Worm (Caenorhabditis elegans): ENCODE results near the gene scl-18.

scl-18 gene

DNA sequence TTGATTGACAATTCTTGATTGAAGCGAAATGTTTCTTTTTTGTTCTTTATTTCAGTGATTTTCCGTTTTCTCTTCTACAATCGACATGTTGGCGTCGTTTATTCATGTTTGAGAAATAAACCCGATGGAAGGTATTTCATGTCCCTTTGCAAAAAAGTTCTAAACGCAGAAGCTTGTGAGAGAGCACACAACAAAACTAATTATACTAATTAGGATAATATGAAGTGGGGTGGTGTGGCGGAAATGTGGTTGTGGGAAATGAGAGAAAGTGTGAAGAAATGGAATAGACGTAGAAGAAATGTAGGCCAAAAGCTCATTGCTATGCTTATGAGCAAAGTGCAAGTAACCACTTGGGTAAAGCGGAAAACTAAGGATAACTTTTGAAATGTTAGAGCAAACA is 28.6 kb upstream of the scl-18 start:
- TF ChIP-seq unc-130 (GFP tag; optimal IDR thresholded peaks at IDR 0.05) (no peak), skn-1 (tag; optimal IDR thresholded peaks at IDR 0.05) (no peak), mxl-2 (GFP tag; conservative IDR thresholded peaks at IDR 0.05) (no peak), ceh-44 (GFP tag; IDR thresholded peaks at IDR 0.05) (no peak), mxl-3 (GFP tag; optimal IDR thresholded peaks at IDR 0.05) (no peak), fos-1 (tag; optimal IDR thresholded peaks at IDR 0.05) (no peak), duxl-1 (tag; optimal IDR thresholded peaks at IDR 0.05; ENCODE audit: poor library complexity) (no peak), spr-3 (GFP tag; optimal IDR thresholded peaks at IDR 0.05) (no peak), hlh-11 (tag; optimal IDR thresholded peaks at IDR 0.05) (no peak), hif-1 (tag; optimal IDR thresholded peaks at IDR 0.05) (no peak), snpc-4 (tag; optimal IDR thresholded peaks at IDR 0.05) (no peak), fkh-10 (GFP tag; optimal IDR thresholded peaks at IDR 0.05) (no peak), F37D6.2 (tag; optimal IDR thresholded peaks at IDR 0.05) (no peak), ZK546.5 (tag; optimal IDR thresholded peaks at IDR 0.05) (no peak)

DNA sequence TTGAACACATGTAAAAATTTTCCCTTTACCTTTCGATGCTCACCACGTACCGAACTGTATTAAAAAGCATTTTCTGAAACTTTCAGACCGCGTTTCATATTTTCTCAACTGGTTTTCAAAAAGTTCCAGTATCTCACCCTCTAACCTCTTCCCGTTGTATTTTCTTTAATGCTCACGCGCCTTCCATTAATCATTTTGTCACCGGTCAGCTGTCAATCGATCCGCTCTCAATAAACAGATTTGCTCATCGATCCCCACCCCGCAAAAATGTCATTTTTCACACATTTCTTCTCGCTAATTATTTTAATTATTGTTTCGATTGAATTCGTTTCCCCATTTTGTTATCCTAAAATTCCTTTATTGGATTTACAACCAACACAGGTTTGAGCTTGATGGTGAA is 24.8 kb upstream of the scl-18 start, which contains the start of gene lpr-2:
lpr-2 (plus strand) TSS at position 189 of the 400 bp plus-strand sequence.
- TF ChIP-seq egl-43 (GFP tag; IDR thresholded peaks at IDR 0.05) (no peak), gei-8 (GFP tag; optimal IDR thresholded peaks at IDR 0.05) (no peak), lim-7 (GFP tag; IDR thresholded peaks at IDR 0.05) (no peak), lir-3 (tag; optimal IDR thresholded peaks at IDR 0.05) (no peak), duxl-1 (tag; optimal IDR thresholded peaks at IDR 0.05; ENCODE audit: poor library complexity) (no peak)

DNA sequence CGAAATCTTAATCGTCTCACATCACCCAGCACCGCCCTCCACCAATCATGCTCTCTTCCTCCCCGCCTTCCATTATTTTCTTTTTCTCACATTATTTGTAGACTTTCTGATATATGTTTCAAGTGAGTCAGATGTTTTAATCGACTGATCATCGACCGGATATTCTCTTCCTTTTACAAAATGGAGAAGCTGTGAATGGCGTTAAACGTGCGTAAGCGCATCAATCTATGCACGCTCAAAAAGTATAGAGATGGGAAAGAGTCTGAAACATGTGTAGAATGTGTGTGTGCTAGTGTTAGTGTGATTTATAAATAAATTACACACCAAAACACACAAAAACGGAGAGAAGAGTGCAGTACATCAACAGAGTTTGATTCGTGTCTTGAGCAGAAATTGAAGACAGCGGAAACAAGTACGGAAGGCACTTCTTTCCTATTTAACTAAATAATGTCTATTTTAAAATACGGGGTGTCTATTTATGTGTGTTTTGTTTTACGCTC is 22.8 kb upstream of the scl-18 start:
- TF ChIP-seq ceh-20 (GFP tag; IDR thresholded peaks at IDR 0.05) (no peak), aha-1 (tag) (peak; percentile 98)

DNA sequence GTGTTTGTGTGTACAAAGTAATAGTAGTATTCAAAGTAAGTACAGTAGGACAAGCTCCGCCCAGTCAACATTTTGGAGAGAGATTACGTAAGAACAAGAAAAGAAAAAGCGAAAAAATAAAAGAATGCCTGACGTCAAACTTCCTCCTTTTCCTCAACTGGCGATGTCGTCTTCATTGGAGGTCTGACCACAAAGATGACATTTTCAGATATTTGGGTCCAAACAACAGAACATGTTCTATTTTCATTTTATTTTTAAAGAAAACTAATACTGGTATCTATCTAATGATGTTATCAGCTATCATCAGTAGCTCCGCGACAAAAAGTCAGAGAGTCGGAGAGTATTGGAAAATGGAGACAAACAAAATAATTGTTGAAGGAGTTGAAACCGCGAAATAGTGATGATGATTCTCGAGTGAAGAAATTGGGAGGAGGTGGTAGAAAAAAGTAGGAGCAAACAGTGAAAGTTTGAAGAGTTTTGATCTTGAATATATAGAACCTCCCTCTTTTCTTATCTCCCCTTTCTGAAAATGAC is 19.5 kb upstream of the scl-18 start, which contains the start of gene lips-5:
lips-5 (minus strand) TSS at position 51 of the 534 bp plus-strand sequence.
- no peak for TF ChIP-seq unc-62 (GFP tag; optimal IDR thresholded peaks at IDR 0.05 in 1 of 2)
- no peak for TF ChIP-seq unc-62 (tag; optimal IDR thresholded peaks at IDR 0.05)
- no peak for TF ChIP-seq daf-16 (GFP tag; optimal IDR thresholded peaks at IDR 0.05)
- peak; percentile 70 for TF ChIP-seq daf-16 (tag; optimal IDR thresholded peaks at IDR 0.05)
- peak; percentile 47 for TF ChIP-seq nhr-28 (tag; optimal IDR thresholded peaks at IDR 0.05)
- TF ChIP-seq pqm-1 (tag; optimal IDR thresholded peaks at IDR 0.05) = peak; percentile 66
- TF ChIP-seq nhr-77 (tag; optimal IDR thresholded peaks at IDR 0.05) = peak; percentile 11
- TF ChIP-seq tra-1 (GFP tag; IDR thresholded peaks at IDR 0.05) = no peak
- TF ChIP-seq ztf-11 (tag; optimal IDR thresholded peaks at IDR 0.05) = no peak

DNA sequence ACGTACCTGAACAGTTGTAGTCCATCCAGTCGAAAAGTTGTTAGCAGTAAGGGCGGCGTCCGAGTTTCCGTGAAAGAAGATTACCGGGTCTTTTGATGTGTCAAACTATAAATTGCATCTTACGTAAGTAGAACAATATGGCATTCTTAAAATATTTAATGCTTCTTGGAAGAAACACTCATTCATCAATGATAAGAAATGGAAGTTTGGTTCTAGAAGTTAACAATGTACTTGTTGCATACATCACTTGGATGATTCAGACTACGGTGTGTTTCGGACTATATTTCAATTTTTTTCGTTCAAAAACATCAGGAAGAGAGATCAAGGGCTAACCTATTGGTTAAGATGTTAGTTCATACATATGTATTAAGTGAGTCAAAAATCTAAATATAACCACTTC is 17.9 kb upstream of the scl-18 start:
- no peak for TF ChIP-seq spr-3 (GFP tag; optimal IDR thresholded peaks at IDR 0.05)
- no peak for TF ChIP-seq attf-4 (tag; optimal IDR thresholded peaks at IDR 0.05)
- TF ChIP-seq dmd-6 (GFP tag; IDR thresholded peaks at IDR 0.05) = no peak
- no peak for TF ChIP-seq mes-2 (tag; optimal IDR thresholded peaks at IDR 0.05; ENCODE audit: poor library complexity, severe bottlenecking)
- no peak for TF ChIP-seq daf-12 (tag; optimal IDR thresholded peaks at IDR 0.05)
- no peak for TF ChIP-seq lin-13 (GFP tag; optimal IDR thresholded peaks at IDR 0.05)
- no peak for TF ChIP-seq egl-27 (tag; optimal IDR thresholded peaks at IDR 0.05)
- no peak for TF ChIP-seq fkh-10 (GFP tag; optimal IDR thresholded peaks at IDR 0.05)
- TF ChIP-seq ceh-44 (GFP tag; IDR thresholded peaks at IDR 0.05) = no peak
- no peak for TF ChIP-seq F37D6.2 (tag; optimal IDR thresholded peaks at IDR 0.05)
- TF ChIP-seq php-3 (GFP tag; IDR thresholded peaks at IDR 0.05) = no peak
- no peak for TF ChIP-seq saeg-2 (GFP tag; IDR thresholded peaks at IDR 0.05)
- no peak for TF ChIP-seq ceh-82 (tag; optimal IDR thresholded peaks at IDR 0.05)
- no peak for TF ChIP-seq daf-16 (GFP tag; optimal IDR thresholded peaks at IDR 0.05)
- TF ChIP-seq daf-16 (tag; optimal IDR thresholded peaks at IDR 0.05) = no peak
- TF ChIP-seq nhr-76 (tag; optimal IDR thresholded peaks at IDR 0.05) = no peak
- TF ChIP-seq gei-8 (GFP tag; optimal IDR thresholded peaks at IDR 0.05) = no peak
- no peak for TF ChIP-seq ctbp-1 (GFP tag; IDR thresholded peaks at IDR 0.05)
- TF ChIP-seq mxl-2 (GFP tag; conservative IDR thresholded peaks at IDR 0.05) = no peak

Data from whole organism, L4 larva.